Worm (Caenorhabditis elegans): ENCODE results near the gene Y57G11C.28.

Gene Y57G11C.28

DNA sequence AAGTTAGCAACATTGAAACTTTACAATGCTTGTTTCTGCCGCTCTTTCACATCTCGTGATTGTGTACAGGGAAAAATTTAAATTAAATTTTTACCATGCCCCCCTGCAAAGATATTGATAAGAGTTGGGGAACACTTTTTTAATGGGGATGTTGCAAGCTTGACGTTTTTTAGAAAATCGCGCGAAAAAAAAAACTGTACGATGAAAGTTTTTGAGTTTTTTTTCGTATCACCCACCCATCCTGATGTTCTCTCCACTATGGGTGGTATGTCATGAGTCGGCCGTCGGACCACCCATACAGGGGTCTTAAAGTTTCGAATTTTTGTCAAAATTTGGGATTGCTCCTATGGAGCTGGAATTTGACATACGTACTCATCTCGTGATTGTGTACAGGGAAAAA lies 19.5 kb downstream of the Y57G11C.28 start:
- TF ChIP-seq efl-1 (optimal IDR thresholded peaks at IDR 0.05) (no peak), efl-1 (GFP tag; optimal IDR thresholded peaks at IDR 0.05 in 1 of 2) (peak in 1 of 2 experiments; percentile 47), ceh-90 (tag; optimal IDR thresholded peaks at IDR 0.05) (no peak)

DNA sequence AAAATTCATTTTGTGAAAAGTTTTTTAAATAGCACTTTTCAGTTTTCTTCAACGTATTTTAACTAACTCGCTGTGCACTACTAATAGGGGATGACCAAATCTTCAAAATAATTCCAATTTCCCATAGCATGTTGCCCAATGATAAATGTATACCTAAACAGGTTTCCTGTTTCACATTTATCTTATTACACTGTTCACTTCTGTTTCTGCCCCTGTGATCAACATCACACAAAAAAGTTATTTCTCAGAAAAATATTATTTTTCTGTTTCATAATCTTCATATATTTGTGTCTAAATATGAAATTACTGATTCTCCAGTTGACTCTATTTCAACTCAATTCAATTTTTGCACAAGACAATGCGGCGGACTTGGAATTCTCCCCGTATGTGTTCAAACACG lies 20.9 kb downstream of the Y57G11C.28 start, which contains the start of gene Y41E3.22:
Y41E3.22 (plus strand) TSS at position 243 of the 400 bp plus-strand sequence.
- TF ChIP-seq pag-3 (tag; optimal IDR thresholded peaks at IDR 0.05; ENCODE audit: borderline replicate concordance, insufficient read depth) (no peak), blmp-1 (tag; optimal IDR thresholded peaks at IDR 0.05) (no peak), nhr-47 (tag; optimal IDR thresholded peaks at IDR 0.05) (no peak), C16A3.4 (tag; optimal IDR thresholded peaks at IDR 0.05) (no peak), ceh-8 (GFP tag; optimal IDR thresholded peaks at IDR 0.05) (no peak), irx-1 (tag; optimal IDR thresholded peaks at IDR 0.05) (no peak), sptf-1 (tag; optimal IDR thresholded peaks at IDR 0.05) (no peak), unc-98 (GFP tag; IDR thresholded peaks at IDR 0.05) (no peak), nhr-71 (tag; optimal IDR thresholded peaks at IDR 0.05) (no peak), vab-15 (tag; optimal IDR thresholded peaks at IDR 0.05) (no peak), hpl-2 (GFP tag; optimal IDR thresholded peaks at IDR 0.05) (no peak), elt-3 (tag; optimal IDR thresholded peaks at IDR 0.05) (no peak), dsc-1 (tag; optimal IDR thresholded peaks at IDR 0.05) (no peak), sox-4 (tag; optimal IDR thresholded peaks at IDR 0.05) (no peak), Y116A8C.19 (tag; optimal IDR thresholded peaks at IDR 0.05; ENCODE audit: borderline replicate concordance) (no peak), egl-13 (tag; optimal IDR thresholded peaks at IDR 0.05) (no peak), nhr-77 (tag; optimal IDR thresholded peaks at IDR 0.05) (no peak), ceh-88 (GFP tag; IDR thresholded peaks at IDR 0.05) (no peak), efl-3 (GFP tag; optimal IDR thresholded peaks at IDR 0.05) (no peak)

DNA sequence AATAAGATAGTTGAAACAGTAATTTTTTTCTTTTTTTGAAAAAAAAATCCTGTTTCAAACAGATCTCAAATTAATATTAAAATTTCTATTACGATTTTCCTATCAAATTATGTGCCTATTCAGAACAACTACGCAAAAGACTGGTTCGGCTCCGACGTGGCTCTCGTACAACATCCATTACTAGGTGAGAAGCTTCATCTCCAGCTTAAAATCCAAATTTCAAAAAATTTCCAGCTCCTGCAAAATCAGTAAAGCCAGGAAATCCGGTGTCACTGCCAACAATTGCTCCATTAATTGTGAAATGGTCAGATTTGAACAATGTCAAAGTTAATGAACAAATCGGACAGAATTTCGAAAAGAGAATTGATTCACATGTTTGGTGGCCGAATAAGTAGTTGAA lies 24.3 kb downstream of the Y57G11C.28 start:
- TF ChIP-seq aly-2 (tag; optimal IDR thresholded peaks at IDR 0.05) = no peak
- no peak for TF ChIP-seq mdl-1 (tag; optimal IDR thresholded peaks at IDR 0.05)
- no peak for TF ChIP-seq pax-3 (tag; optimal IDR thresholded peaks at IDR 0.05)
- no peak for TF ChIP-seq nhr-12 (tag; optimal IDR thresholded peaks at IDR 0.05)
- no peak for TF ChIP-seq ztf-4 (tag; optimal IDR thresholded peaks at IDR 0.05)
- no peak for TF ChIP-seq nhr-85 (tag)
- no peak for TF ChIP-seq lin-15B (tag; optimal IDR thresholded peaks at IDR 0.05)

DNA sequence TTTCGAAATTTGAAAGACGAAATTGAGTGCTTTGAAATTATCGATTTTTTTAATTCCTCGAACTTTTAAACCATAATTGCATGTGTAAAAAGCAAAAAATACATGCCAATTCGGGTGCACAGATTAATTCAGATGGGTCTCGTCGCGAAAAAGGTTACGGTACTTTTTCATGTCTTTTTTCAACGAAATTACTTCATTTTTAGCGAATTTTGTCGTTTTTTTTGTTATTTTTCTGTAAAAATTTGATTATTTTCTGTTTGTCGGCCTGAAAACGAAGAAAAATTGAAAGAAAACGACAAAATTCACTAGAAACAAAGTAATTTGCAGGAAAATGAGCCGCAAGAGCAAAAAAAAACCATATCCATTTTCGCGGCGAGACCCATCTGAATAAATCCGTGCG lies 25.3 kb downstream of the Y57G11C.28 start:
- TF ChIP-seq lsy-2 (tag; optimal IDR thresholded peaks at IDR 0.05) (peak in 1 of 2 experiments; percentile 43), lin-14 (GFP tag; optimal IDR thresholded peaks at IDR 0.05) (no peak), fos-1 (tag; optimal IDR thresholded peaks at IDR 0.05) (no peak), ztf-4 (tag; optimal IDR thresholded peaks at IDR 0.05) (no peak), elt-2 (tag; optimal IDR thresholded peaks at IDR 0.05) (no peak), dpl-1 (GFP tag; optimal IDR thresholded peaks at IDR 0.05) (peak in 2 of 3 experiments; percentile 17 to 26), fkh-10 (GFP tag; optimal IDR thresholded peaks at IDR 0.05) (no peak), elt-3 (tag; optimal IDR thresholded peaks at IDR 0.05) (no peak), ceh-88 (GFP tag; IDR thresholded peaks at IDR 0.05) (no peak), efl-1 (optimal IDR thresholded peaks at IDR 0.05) (peak in 1 of 2 experiments; percentile 40), efl-1 (GFP tag; optimal IDR thresholded peaks at IDR 0.05 in 1 of 2) (peak in 1 of 2 experiments; percentile 5), grh-1 (GFP tag; IDR thresholded peaks at IDR 0.05) (no peak), isw-1 (GFP tag; IDR thresholded peaks at IDR 0.05) (no peak)
